Fruit fly (Drosophila melanogaster) S2 (cell line): ENCODE data around the gene Swt1.

Experiments
- CG8478 ChIP-seq: fragments of >200 bp; optimal IDR thresholded peaks from 2 replicates; lab custom pipeline; 2018
- CTCF ChIP-seq, 2 experiments: fragments of >200 bp; optimal IDR thresholded peaks; 2 replicates each; lab custom pipeline; 2018

DNA sequence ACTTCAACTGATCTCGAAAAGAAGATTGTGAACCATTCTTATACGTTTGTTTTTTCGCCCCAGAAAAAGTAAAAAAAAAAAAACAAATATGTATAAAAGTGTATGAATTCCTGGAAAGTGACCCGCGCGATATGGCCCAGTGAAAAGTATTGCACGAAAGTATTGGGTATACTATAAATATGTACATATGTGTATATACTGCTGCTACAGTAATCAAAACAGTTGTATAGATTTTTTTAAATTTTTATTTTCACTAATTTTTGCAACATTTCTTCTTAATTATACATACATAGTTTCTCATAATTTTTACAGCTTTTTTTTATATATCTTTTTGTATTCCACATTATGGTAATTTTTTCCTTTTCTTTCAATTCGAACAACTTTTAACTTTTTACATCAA is 39.9 kb upstream of the Swt1 start, which contains the start of gene CG43133:
- TF ChIP-seq CG8478 (no peak), CTCF (optimal IDR thresholded peaks at IDR 0.05; lab: Kevin White, UChicago) (no peak)
